Fruit fly (Drosophila melanogaster) whole organism, embryonic: Measurements from ENCODE around the gene CG11699.

ENCODE experiments used
- Atf3 ChIP-seq: fragments of 200-800 bp; sonication (Bioruptor generic); optimal IDR thresholded peaks from 3 replicates; lab custom pipeline; 2016; ENCODE audit warnings: missing biosample characterization, missing genetic modification characterization
- CG10462 ChIP-seq: fragments of 200-800 bp; sonication (Bioruptor generic); optimal IDR thresholded peaks from 2 replicates; lab custom pipeline; 2016; ENCODE audit warnings: missing biosample characterization, missing genetic modification characterization
- CG12219 ChIP-seq: fragments of 200-800 bp; sonication (Bioruptor generic); optimal IDR thresholded peaks from 3 replicates; lab custom pipeline; 2018; ENCODE audit warnings: missing biosample characterization, mild to moderate bottlenecking, missing genetic modification characterization
- CG14710 ChIP-seq: fragments of 200-800 bp; sonication (Bioruptor generic); optimal IDR thresholded peaks from 3 replicates; lab custom pipeline; 2019; ENCODE audit warnings: missing biosample characterization, mild to moderate bottlenecking, missing genetic modification characterization, moderate library complexity
- CG15011 ChIP-seq: fragments of 200-800 bp; sonication (Bioruptor generic); optimal IDR thresholded peaks from 3 replicates; lab custom pipeline; 2018; ENCODE audit warnings: missing biosample characterization, mild to moderate bottlenecking, missing genetic modification characterization
- CG15269 ChIP-seq: fragments of 200-800 bp; sonication (Bioruptor generic); optimal IDR thresholded peaks from 2 replicates; lab custom pipeline; 2018; ENCODE audit warnings: missing biosample characterization, mild to moderate bottlenecking, missing genetic modification characterization, moderate library complexity
- CG16813 ChIP-seq: fragments of 200-800 bp; sonication (Bioruptor generic); IDR thresholded peaks from 3 replicates; pipeline ENCODE4 v1.3.6; 2022; ENCODE audit warnings: missing biosample characterization, missing genetic modification characterization; ENCODE audit not compliant: partially characterized antibody
- CG2116 ChIP-seq: fragments of 200-800 bp; sonication (Bioruptor generic); optimal IDR thresholded peaks from 3 replicates; lab custom pipeline; 2018; ENCODE audit warnings: missing biosample characterization, mild to moderate bottlenecking, missing genetic modification characterization
- CG2129 ChIP-seq: fragments of 200-800 bp; sonication (Bioruptor generic); IDR thresholded peaks from 2 replicates; pipeline ENCODE4 v1.3.6; 2022; ENCODE audit warnings: missing biosample characterization, missing genetic modification characterization; ENCODE audit not compliant: partially characterized antibody
- CG30431 ChIP-seq: fragments of 200-800 bp; sonication (Bioruptor generic); optimal IDR thresholded peaks from 2 replicates; lab custom pipeline; 2017; ENCODE audit warnings: missing biosample characterization, missing genetic modification characterization
- CG31365 ChIP-seq: fragments of 200-800 bp; sonication (Bioruptor generic); optimal IDR thresholded peaks from 2 replicates; lab custom pipeline; 2018; ENCODE audit warnings: missing biosample characterization, mild to moderate bottlenecking, missing genetic modification characterization
- CG4360 ChIP-seq: fragments of 200-800 bp; sonication (Bioruptor generic); IDR thresholded peaks from 2 replicates; pipeline ENCODE4 v1.3.6; 2022; ENCODE audit warnings: missing biosample characterization, missing genetic modification characterization
- CG4854 ChIP-seq: fragments of 200-800 bp; sonication (Bioruptor generic); optimal IDR thresholded peaks from 2 replicates; lab custom pipeline; 2016; ENCODE audit warnings: missing biosample characterization, missing genetic modification characterization, inconsistent platforms
- CG5180 ChIP-seq: fragments of 200-800 bp; sonication (Bioruptor generic); optimal IDR thresholded peaks from 3 replicates; lab custom pipeline; 2017; ENCODE audit warnings: missing biosample characterization, missing genetic modification characterization, mild to moderate bottlenecking, moderate library complexity, missing genetic modification reagents
- CG5245 ChIP-seq: fragments of 200-800 bp; sonication (Bioruptor generic); optimal IDR thresholded peaks from 3 replicates; lab custom pipeline; 2016; ENCODE audit warnings: missing biosample characterization, missing genetic modification characterization
- CG6254 ChIP-seq: fragments of 200-800 bp; sonication (Bioruptor generic); optimal IDR thresholded peaks from 3 replicates; lab custom pipeline; 2017; ENCODE audit warnings: mild to moderate bottlenecking, missing biosample characterization, missing genetic modification reagents, missing genetic modification characterization
- CG6272 ChIP-seq: fragments of 200-800 bp; sonication (Bioruptor generic); IDR thresholded peaks from 2 replicates; pipeline ENCODE4 v1.3.6; 2022; ENCODE audit warnings: missing biosample characterization, missing genetic modification characterization
- CG7839 ChIP-seq: fragments of 200-800 bp; sonication (Bioruptor generic); optimal IDR thresholded peaks from 3 replicates; lab custom pipeline; 2018; ENCODE audit warnings: missing biosample characterization, mild to moderate bottlenecking, missing genetic modification characterization, moderate library complexity
- CrebB ChIP-seq: fragments of 200-800 bp; sonication (Bioruptor generic); optimal IDR thresholded peaks from 3 replicates; lab custom pipeline; 2018; ENCODE audit warnings: missing biosample characterization, mild to moderate bottlenecking, missing genetic modification characterization
- Dip2 ChIP-seq: fragments of 200-800 bp; sonication (Bioruptor generic); IDR thresholded peaks from 2 replicates; pipeline ENCODE4 v1.3.6; 2022; ENCODE audit warnings: missing biosample characterization, missing genetic modification characterization
- H2.0 ChIP-seq: fragments of 200-800 bp; sonication (Bioruptor generic); IDR thresholded peaks from 2 replicates; pipeline ENCODE4 v1.3.6; 2022; ENCODE audit warnings: missing biosample characterization, missing genetic modification characterization
- Hey ChIP-seq: fragments of 200-800 bp; sonication (Bioruptor generic); optimal IDR thresholded peaks from 3 replicates; lab custom pipeline; 2018; ENCODE audit warnings: missing biosample characterization, mild to moderate bottlenecking, missing genetic modification characterization
- Hr39 ChIP-seq: fragments of >200 bp; optimal IDR thresholded peaks from 2 replicates; lab custom pipeline; 2017
- Jarid2 ChIP-seq: fragments of 200-800 bp; sonication (Bioruptor generic); optimal IDR thresholded peaks from 3 replicates; lab custom pipeline; 2017; ENCODE audit warnings: mild to moderate bottlenecking, missing biosample characterization, missing genetic modification reagents, missing genetic modification characterization
- Max ChIP-seq: fragments of 200-800 bp; sonication (Bioruptor generic); optimal IDR thresholded peaks from 2 replicates; lab custom pipeline; 2016; ENCODE audit warnings: missing biosample characterization, mild to moderate bottlenecking, missing genetic modification characterization
- NC2α ChIP-seq: fragments of 200-800 bp; sonication (Bioruptor generic); optimal IDR thresholded peaks from 2 replicates; lab custom pipeline; 2016; ENCODE audit warnings: missing biosample characterization, missing genetic modification characterization
- NC2β ChIP-seq: fragments of 200-800 bp; sonication (Bioruptor generic); optimal IDR thresholded peaks from 2 replicates; lab custom pipeline; 2016; ENCODE audit warnings: missing biosample characterization, missing genetic modification characterization
- Optix ChIP-seq: fragments of 200-800 bp; sonication (Bioruptor generic); IDR thresholded peaks from 3 replicates; pipeline ENCODE4 v1.3.6; 2022; ENCODE audit warnings: missing biosample characterization, missing genetic modification characterization
- Rfx ChIP-seq: fragments of 200-800 bp; sonication (Bioruptor generic); IDR thresholded peaks from 2 replicates; pipeline ENCODE4 v1.3.6; 2022; ENCODE audit warnings: missing biosample characterization, missing genetic modification characterization
- Scr ChIP-seq: fragments of 200-800 bp; sonication (Bioruptor generic); IDR thresholded peaks from 2 replicates; pipeline ENCODE4 v1.3.6; 2022; ENCODE audit warnings: missing biosample characterization, missing genetic modification characterization; ENCODE audit not compliant: partially characterized antibody
- Sin3A ChIP-seq: fragments of >200 bp; optimal IDR thresholded peaks from 2 replicates; lab custom pipeline; 2018
- Ssrp ChIP-seq: fragments of 200-800 bp; sonication (Bioruptor generic); optimal IDR thresholded peaks from 2 replicates; lab custom pipeline; 2018; ENCODE audit warnings: missing biosample characterization, mild to moderate bottlenecking, missing genetic modification characterization, moderate library complexity
- Usf ChIP-seq: fragments of 200-800 bp; sonication (Bioruptor generic); optimal IDR thresholded peaks from 2 replicates; lab custom pipeline; 2017; ENCODE audit warnings: missing genotype, missing biosample characterization, missing genetic modification characterization
- ato ChIP-seq: fragments of 200-800 bp; sonication (Bioruptor generic); IDR thresholded peaks from 2 replicates; pipeline ENCODE4 v1.3.6; 2022; ENCODE audit warnings: missing biosample characterization, missing genetic modification characterization; ENCODE audit not compliant: partially characterized antibody
- bsh ChIP-seq, 2 experiments: fragments of 200-800 bp; sonication (Bioruptor generic); optimal IDR thresholded peaks; 2 replicates each; lab custom pipeline; 2017 to 2018; ENCODE audit warnings: mild to moderate bottlenecking in 2 of 2, missing biosample characterization in 2 of 2, missing genetic modification characterization in 2 of 2, moderate library complexity in 1 of 2
- cad ChIP-seq: fragments of >200 bp; optimal IDR thresholded peaks from 2 replicates; lab custom pipeline; 2017; ENCODE audit warnings: missing biosample characterization, missing genetic modification characterization
- chif ChIP-seq, 2 experiments: fragments of 200-800 bp; sonication (Bioruptor generic); optimal IDR thresholded peaks; 3 replicates each; lab custom pipeline; 2016; ENCODE audit warnings: missing biosample characterization in 2 of 2, missing genetic modification characterization in 2 of 2
- danr ChIP-seq: fragments of 200-800 bp; sonication (Bioruptor generic); IDR thresholded peaks from 2 replicates; pipeline ENCODE4 v1.3.6; 2022; ENCODE audit warnings: missing biosample characterization, missing genetic modification characterization
- grau ChIP-seq: fragments of 200-800 bp; optimal IDR thresholded peaks from 3 replicates; lab custom pipeline; 2019; ENCODE audit warnings: missing biosample characterization, mild to moderate bottlenecking, missing genetic modification characterization, moderate library complexity
- ham ChIP-seq: fragments of 200-800 bp; sonication (Bioruptor generic); IDR thresholded peaks from 2 replicates; pipeline ENCODE4 v1.3.6; 2022; ENCODE audit warnings: missing biosample characterization, missing genetic modification characterization
- inv ChIP-seq: fragments of 200-800 bp; sonication (Bioruptor generic); IDR thresholded peaks from 2 replicates; pipeline ENCODE4 v1.3.6; 2022; ENCODE audit warnings: missing biosample characterization, missing genetic modification characterization; ENCODE audit not compliant: partially characterized antibody
- nmo ChIP-seq: fragments of 200-800 bp; sonication (Bioruptor generic); optimal IDR thresholded peaks from 2 replicates; lab custom pipeline; 2018; ENCODE audit warnings: missing biosample characterization, mild to moderate bottlenecking, missing genetic modification characterization, moderate library complexity
- row ChIP-seq: fragments of 200-800 bp; sonication (Bioruptor generic); IDR thresholded peaks from 3 replicates; pipeline ENCODE4 v1.3.6; 2022; ENCODE audit warnings: missing biosample characterization, missing genetic modification characterization
- run ChIP-seq: fragments of 200-800 bp; sonication (Bioruptor generic); optimal IDR thresholded peaks from 3 replicates; lab custom pipeline; 2018; ENCODE audit warnings: missing biosample characterization, mild to moderate bottlenecking, missing genetic modification characterization
- sens ChIP-seq: fragments of 200-800 bp; sonication (Bioruptor generic); peaks from one replicate; lab custom pipeline; 2016; ENCODE audit warnings: missing biosample characterization, missing genetic modification characterization
- sr ChIP-seq: fragments of 200-800 bp; sonication (Bioruptor generic); IDR thresholded peaks from 3 replicates; pipeline ENCODE4 v1.3.6; 2022; ENCODE audit warnings: missing biosample characterization, missing genetic modification characterization
- ttk ChIP-seq: fragments of 200-800 bp; sonication (Bioruptor generic); IDR thresholded peaks from 2 replicates; pipeline ENCODE4 v2.1.2; 2022; ENCODE audit warnings: missing biosample characterization, missing genetic modification characterization
- vfl ChIP-seq: fragments of 200-800 bp; sonication (Bioruptor generic); optimal IDR thresholded peaks from 2 replicates; lab custom pipeline; 2016; ENCODE audit warnings: missing biosample characterization, missing genetic modification characterization
- z ChIP-seq: fragments of 200-800 bp; sonication (Bioruptor generic); IDR thresholded peaks from 3 replicates; pipeline ENCODE4 v1.3.6; 2022; ENCODE audit warnings: missing biosample characterization, missing genetic modification characterization
- zfh2 ChIP-seq: fragments of 200-800 bp; sonication (Bioruptor generic); optimal IDR thresholded peaks from 2 replicates; lab custom pipeline; 2016; ENCODE audit warnings: missing biosample characterization, missing genetic modification characterization

CG11699 gene

DNA sequence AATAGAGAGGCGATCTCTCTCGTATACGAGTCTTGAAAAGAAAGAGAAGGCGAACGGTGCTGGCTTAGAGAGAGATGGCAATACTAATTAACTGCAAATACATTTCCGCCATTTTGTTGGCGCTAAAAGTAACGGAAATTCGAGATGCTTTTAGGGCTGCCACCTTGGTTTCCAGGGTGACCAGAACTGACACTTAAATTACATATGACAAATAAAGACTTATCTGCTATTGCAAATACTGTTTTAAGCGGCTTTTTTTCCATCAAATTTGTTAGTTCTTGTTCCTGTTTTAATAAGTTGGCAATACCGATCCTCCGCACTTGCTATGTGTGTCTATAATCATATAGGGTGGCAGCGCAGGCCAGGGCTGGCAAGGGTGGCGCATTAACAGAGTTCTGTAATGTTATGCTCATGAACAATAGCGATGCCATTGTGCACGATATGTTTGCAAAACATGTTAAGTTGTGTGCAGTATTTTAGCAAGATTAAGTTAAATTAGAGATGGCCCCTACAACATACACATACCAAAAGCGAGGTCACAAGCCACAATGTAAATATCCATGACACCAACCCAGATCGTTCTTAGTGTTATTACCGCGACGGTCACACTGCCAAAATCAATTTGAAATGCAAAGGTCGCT, 9.9 kb downstream of the CG11699 start, which contains the start of gene nod (continued):
- peak; percentile 41 for TF ChIP-seq NC2α
- peak; percentile 34 for TF ChIP-seq Atf3 (GFP tag; lab: Kevin White, UChicago)
- peak; percentile 64 for TF ChIP-seq row (GFP tag; lab: Robert Waterston, UW)
- no peak for TF ChIP-seq CG6254 (GFP tag; lab: Kevin White, UChicago)
- TF ChIP-seq CG31365 (tag; lab: Kevin White, UChicago) = no peak
- peak; percentile 21 to 52 for TF ChIP-seq chif (GFP tag; optimal IDR thresholded peaks at IDR 0.05; lab: Kevin White, UChicago)
- no peak for TF ChIP-seq Max (GFP tag; lab: Kevin White, UChicago)
- 0 out of 2 replicates have a peak, but pooled peaks have one; percentile 17 for TF ChIP-seq danr (GFP tag; lab: Robert Waterston, UW)
- peak; percentile 64 for TF ChIP-seq nmo (GFP tag; lab: Kevin White, UChicago)
- peak; percentile 57 for TF ChIP-seq NC2β (GFP tag; lab: Kevin White, UChicago)
- TF ChIP-seq CG30431 = peak; percentile 35
- TF ChIP-seq CG4854 = peak; percentile 44
- peak; percentile 55 for TF ChIP-seq CG15269
- no peak for TF ChIP-seq Hr39 (lab: Kevin White, UChicago)
- TF ChIP-seq Dip2 (GFP tag; lab: Robert Waterston, UW) = no peak
- TF ChIP-seq Rfx (GFP tag; lab: Robert Waterston, UW) = peak; percentile 74
- peak; percentile 43 for TF ChIP-seq Ssrp
- peak; percentile 17 for TF ChIP-seq vfl (GFP tag; lab: Kevin White, UChicago)
- peak; percentile 71 for TF ChIP-seq Scr (GFP tag; lab: Robert Waterston, UW)
- TF ChIP-seq CG2129 (GFP tag; lab: Robert Waterston, UW) = peak; percentile 34; the same call in 1 of the 2 replicates
- TF ChIP-seq Jarid2 (GFP tag; lab: Kevin White, UChicago) = no peak
- peak; percentile 28 for TF ChIP-seq CG12219 (GFP tag; lab: Kevin White, UChicago)
- peak; percentile 50; the same call in 1 of the 2 replicates for TF ChIP-seq inv (GFP tag; lab: Robert Waterston, UW)
- no peak for TF ChIP-seq CG5180 (GFP tag; lab: Kevin White, UChicago)
- TF ChIP-seq Sin3A (lab: Kevin White, UChicago) = peak; percentile 89
- TF ChIP-seq CrebB (tag; lab: Kevin White, UChicago) = peak; percentile 7
- TF ChIP-seq CG10462 = peak; percentile 37
- TF ChIP-seq CG7839 (tag; lab: Kevin White, UChicago) = no peak
- no peak for TF ChIP-seq run (tag; lab: Kevin White, UChicago)
- peak; percentile 69 for TF ChIP-seq CG2116 (GFP tag; lab: Kevin White, UChicago)
- no peak for TF ChIP-seq Hey (tag; lab: Kevin White, UChicago)
- TF ChIP-seq CG4360 (GFP tag; lab: Robert Waterston, UW) = no peak
- no peak for TF ChIP-seq ham
- TF ChIP-seq CG14710 (tag; lab: Kevin White, UChicago) = peak; percentile 71
- TF ChIP-seq bsh (GFP tag; optimal IDR thresholded peaks at IDR 0.05; lab: Kevin White, UChicago) = peak in 1 of 2 experiments; percentile 57
- TF ChIP-seq CG15011 (GFP tag; lab: Kevin White, UChicago) = no peak
- no peak for TF ChIP-seq CG5245 (GFP tag; lab: Kevin White, UChicago)
- peak; percentile 63 for TF ChIP-seq CG16813 (GFP tag; lab: Robert Waterston, UW)
- TF ChIP-seq CG6272 = peak; percentile 48; the same call in 1 of the 2 replicates
- peak; percentile 60 for TF ChIP-seq grau (tag; lab: Kevin White, UChicago)
- peak; percentile 49 for TF ChIP-seq ttk
- peak; percentile 88 for TF ChIP-seq sens
- TF ChIP-seq H2.0 = peak; percentile 44; the same call in 1 of the 2 replicates
- no peak for TF ChIP-seq cad
- peak; percentile 82 for TF ChIP-seq zfh2 (GFP tag; lab: Kevin White, UChicago)
- no peak for TF ChIP-seq sr (GFP tag; lab: Robert Waterston, UW)
- peak; percentile 27; the same call in 1 of the 3 replicates for TF ChIP-seq Optix (GFP tag; lab: Robert Waterston, UW)
- no peak for TF ChIP-seq Usf (GFP tag; lab: Kevin White, UChicago)
- no peak; the same call in 1 of the 2 replicates for TF ChIP-seq ato (GFP tag; lab: Robert Waterston, UW)
- TF ChIP-seq z (GFP tag; lab: Robert Waterston, UW) = peak; percentile 45; the same call in 1 of the 3 replicates
